Fruit fly (Drosophila melanogaster) whole organism, embryonic: ENCODE measurements around the gene tmod.

Experiments used
- ATbp ChIP-seq: fragments of 200-800 bp; sonication (Bioruptor generic); optimal IDR thresholded peaks from 2 replicates; lab custom pipeline; 2017; ENCODE audit warnings: missing biosample characterization, mild to moderate bottlenecking, missing genetic modification characterization, missing genetic modification reagents
- Aef1 ChIP-seq: fragments of 200-800 bp; sonication (Bioruptor generic); IDR thresholded peaks from 3 replicates; pipeline ENCODE4 v1.3.6; 2022; ENCODE audit warnings: missing biosample characterization, missing genetic modification characterization
- Antp ChIP-seq: fragments of 200-800 bp; sonication (Bioruptor generic); optimal IDR thresholded peaks from 3 replicates; lab custom pipeline; 2016; ENCODE audit warnings: missing biosample characterization, missing genetic modification characterization
- CG11093 ChIP-seq: fragments of 200-800 bp; sonication (Bioruptor generic); IDR thresholded peaks from 3 replicates; pipeline ENCODE4 v1.3.6; 2022; ENCODE audit warnings: missing biosample characterization, missing genetic modification characterization
- CG11560 ChIP-seq: fragments of 200-800 bp; sonication (Bioruptor generic); IDR thresholded peaks from 3 replicates; pipeline ENCODE4 v1.3.6; 2022; ENCODE audit warnings: missing biosample characterization, missing genetic modification characterization
- CG11696 ChIP-seq: fragments of 200-800 bp; sonication (Bioruptor generic); IDR thresholded peaks from 2 replicates; pipeline ENCODE4 v1.3.6; 2022; ENCODE audit warnings: missing biosample characterization, missing genetic modification characterization
- CG13624 ChIP-seq: fragments of 200-800 bp; sonication (Bioruptor generic); optimal IDR thresholded peaks from 2 replicates; lab custom pipeline; 2016; ENCODE audit warnings: missing biosample characterization, missing genetic modification characterization
- CG14014 ChIP-seq: fragments of 200-800 bp; sonication (Bioruptor generic); IDR thresholded peaks from 2 replicates; pipeline ENCODE4 v1.3.6; 2022; ENCODE audit warnings: missing biosample characterization, missing genetic modification characterization
- CG14965 ChIP-seq: fragments of 200-800 bp; sonication (Bioruptor generic); optimal IDR thresholded peaks from 2 replicates; lab custom pipeline; 2016; ENCODE audit warnings: missing biosample characterization, missing genetic modification characterization, borderline replicate concordance
- CG1529 ChIP-seq: fragments of 200-800 bp; sonication (Bioruptor generic); optimal IDR thresholded peaks from 3 replicates; lab custom pipeline; 2018; ENCODE audit warnings: missing biosample characterization, missing genetic modification characterization
- CG17568 ChIP-seq: fragments of 200-800 bp; sonication (Bioruptor generic); optimal IDR thresholded peaks from 2 replicates; lab custom pipeline; 2018; ENCODE audit warnings: missing biosample characterization, mild to moderate bottlenecking, missing genetic modification characterization, moderate library complexity
- CG17612 ChIP-seq: fragments of 200-800 bp; sonication (Bioruptor generic); IDR thresholded peaks from 2 replicates; pipeline ENCODE4 v1.3.6; 2022; ENCODE audit warnings: missing biosample characterization, missing genetic modification characterization
- CG17802 ChIP-seq: fragments of 200-800 bp; sonication (Bioruptor generic); optimal IDR thresholded peaks from 2 replicates; lab custom pipeline; 2018; ENCODE audit warnings: missing biosample characterization, mild to moderate bottlenecking, missing genetic modification characterization, moderate library complexity
- CG18011 ChIP-seq: fragments of 200-800 bp; sonication (Bioruptor generic); optimal IDR thresholded peaks from 2 replicates; lab custom pipeline; 2017; ENCODE audit warnings: missing biosample characterization, missing genetic modification characterization, mild to moderate bottlenecking, moderate library complexity, missing genotype
- CG1832 ChIP-seq: fragments of 200-800 bp; sonication (Bioruptor generic); optimal IDR thresholded peaks from 2 replicates; lab custom pipeline; 2017; ENCODE audit warnings: missing biosample characterization, mild to moderate bottlenecking, missing genetic modification characterization, inconsistent platforms
- CG18619 ChIP-seq: fragments of 200-800 bp; sonication (Bioruptor generic); optimal IDR thresholded peaks from 3 replicates; lab custom pipeline; 2017; ENCODE audit warnings: missing biosample characterization, mild to moderate bottlenecking, missing genetic modification characterization
- CG31224 ChIP-seq: fragments of 200-800 bp; sonication (Bioruptor generic); IDR thresholded peaks from 2 replicates; pipeline ENCODE4 v1.3.6; 2022; ENCODE audit warnings: missing biosample characterization, missing genetic modification characterization
- CG3163 ChIP-seq: fragments of 200-800 bp; sonication (Bioruptor generic); optimal IDR thresholded peaks from 3 replicates; lab custom pipeline; 2016; ENCODE audit warnings: missing biosample characterization, missing genetic modification characterization
- CG32532 ChIP-seq: fragments of 200-800 bp; sonication (Bioruptor generic); IDR thresholded peaks from 2 replicates; pipeline ENCODE4 v1.3.6; 2022; ENCODE audit warnings: missing biosample characterization, missing genetic modification characterization
- CG34422 ChIP-seq: fragments of 200-800 bp; sonication (Bioruptor generic); IDR thresholded peaks from 3 replicates; pipeline ENCODE4 v1.3.6; 2022; ENCODE audit warnings: missing biosample characterization, missing genetic modification characterization
- CG7372 ChIP-seq: fragments of 200-800 bp; sonication (Bioruptor generic); IDR thresholded peaks from 2 replicates; pipeline ENCODE4 v1.3.6; 2022; ENCODE audit warnings: missing biosample characterization, missing genetic modification characterization
- CG7839 ChIP-seq: fragments of 200-800 bp; sonication (Bioruptor generic); optimal IDR thresholded peaks from 3 replicates; lab custom pipeline; 2018; ENCODE audit warnings: missing biosample characterization, mild to moderate bottlenecking, missing genetic modification characterization, moderate library complexity
- CG8290 ChIP-seq, 3 experiments: fragments of 200-800 bp; sonication (Bioruptor generic); optimal IDR thresholded peaks; 2 replicates each; lab custom pipeline; 2016 to 2019; ENCODE audit warnings: missing biosample characterization in 3 of 3, missing genetic modification characterization in 3 of 3, mild to moderate bottlenecking in 2 of 3, moderate library complexity in 1 of 3
- CG9727 ChIP-seq: fragments of 200-800 bp; sonication (Bioruptor generic); optimal IDR thresholded peaks from 3 replicates; lab custom pipeline; 2017; ENCODE audit warnings: missing biosample characterization, mild to moderate bottlenecking, missing genetic modification characterization
- Dbx ChIP-seq: fragments of 200-800 bp; sonication (Bioruptor generic); IDR thresholded peaks from 3 replicates; pipeline ENCODE4 v1.3.6; 2022; ENCODE audit warnings: missing biosample characterization, missing genetic modification characterization
- Ets65A ChIP-seq: fragments of 200-800 bp; sonication (Bioruptor generic); peaks from one replicate; lab custom pipeline; 2016; ENCODE audit warnings: missing biosample characterization, missing genetic modification characterization
- Ets97D ChIP-seq: fragments of 200-800 bp; sonication (Bioruptor generic); optimal IDR thresholded peaks from 3 replicates; lab custom pipeline; 2016; ENCODE audit warnings: missing biosample characterization, missing genetic modification characterization
- Hsf ChIP-seq: fragments of 200-800 bp; sonication (Bioruptor generic); optimal IDR thresholded peaks from 3 replicates; lab custom pipeline; 2016; ENCODE audit warnings: missing biosample characterization, missing genetic modification characterization
- Mad ChIP-seq: fragments of 200-800 bp; sonication (Bioruptor generic); optimal IDR thresholded peaks from 2 replicates; lab custom pipeline; 2016; ENCODE audit warnings: missing biosample characterization, missing genetic modification characterization
- Ptx1 ChIP-seq: fragments of 200-800 bp; sonication (Bioruptor generic); IDR thresholded peaks from 2 replicates; pipeline ENCODE4 v1.3.6; 2022; ENCODE audit warnings: missing biosample characterization, missing genetic modification characterization
- Scr ChIP-seq: fragments of 200-800 bp; sonication (Bioruptor generic); IDR thresholded peaks from 2 replicates; pipeline ENCODE4 v1.3.6; 2022; ENCODE audit warnings: missing biosample characterization, missing genetic modification characterization; ENCODE audit not compliant: partially characterized antibody
- Stat92E ChIP-seq, 3 experiments: fragments of >200 bp in 2 of 3; fragments of 200-800 bp in 1 of 3; sonication (Bioruptor generic) in 1 of 3; optimal IDR thresholded peaks; 2 replicates each; lab custom pipeline; 2017 to 2019; ENCODE audit warnings: missing biosample characterization in 3 of 3, missing genetic modification characterization in 3 of 3, mild to moderate bottlenecking in 1 of 3, moderate library complexity in 1 of 3
- Trl ChIP-seq, 3 experiments: fragments of >200 bp in 2 of 3; fragments of 200-800 bp in 1 of 3; sonication (Bioruptor generic) in 1 of 3; optimal IDR thresholded peaks; 2 replicates in 1 of 3; 3 replicates in 2 of 3; lab custom pipeline; 2016 to 2017; ENCODE audit warnings: missing biosample characterization in 1 of 3, missing genetic modification characterization in 1 of 3
- az2 ChIP-seq: fragments of 200-800 bp; sonication (Bioruptor generic); optimal IDR thresholded peaks from 3 replicates; lab custom pipeline; 2016; ENCODE audit warnings: missing biosample characterization, missing genetic modification characterization
- corto ChIP-seq: fragments of 200-800 bp; sonication (Bioruptor generic); optimal IDR thresholded peaks from 2 replicates; lab custom pipeline; 2016; ENCODE audit warnings: missing biosample characterization, mild to moderate bottlenecking, missing genetic modification characterization, moderate library complexity
- exex ChIP-seq: fragments of 200-800 bp; sonication (Bioruptor generic); optimal IDR thresholded peaks from 4 replicates; lab custom pipeline; 2018; ENCODE audit warnings: missing biosample characterization, mild to moderate bottlenecking, missing genetic modification characterization, moderate library complexity
- gem ChIP-seq: fragments of 200-800 bp; sonication (Bioruptor generic); optimal IDR thresholded peaks from 2 replicates; lab custom pipeline; 2019; ENCODE audit warnings: missing biosample characterization, mild to moderate bottlenecking, missing genetic modification characterization, moderate library complexity
- gsb ChIP-seq: fragments of 200-800 bp; sonication (Bioruptor generic); IDR thresholded peaks from 2 replicates; pipeline ENCODE4 v1.3.6; 2022; ENCODE audit warnings: missing biosample characterization, missing genetic modification characterization
- p53 ChIP-seq: fragments of 200-800 bp; sonication (Bioruptor generic); optimal IDR thresholded peaks from 2 replicates; lab custom pipeline; 2016; ENCODE audit warnings: missing biosample characterization, missing genetic modification characterization
- phol ChIP-seq: fragments of 200-800 bp; sonication (Bioruptor generic); optimal IDR thresholded peaks from 3 replicates; lab custom pipeline; 2018; ENCODE audit warnings: missing biosample characterization, mild to moderate bottlenecking, missing genetic modification characterization, moderate library complexity
- pros ChIP-seq: fragments of 200-800 bp; sonication (Bioruptor generic); optimal IDR thresholded peaks from 3 replicates; lab custom pipeline; 2019; ENCODE audit warnings: missing biosample characterization, mild to moderate bottlenecking, missing genetic modification characterization, moderate library complexity
- ro ChIP-seq: fragments of 200-800 bp; sonication (Bioruptor generic); IDR thresholded peaks from 2 replicates; pipeline ENCODE4 v1.3.6; 2022; ENCODE audit warnings: missing biosample characterization, missing genetic modification characterization
- sima ChIP-seq: fragments of 200-800 bp; sonication (Bioruptor generic); optimal IDR thresholded peaks from 2 replicates; lab custom pipeline; 2016; ENCODE audit warnings: missing biosample characterization, missing genetic modification characterization
- sisA ChIP-seq: fragments of 200-800 bp; sonication (Bioruptor generic); IDR thresholded peaks from 2 replicates; pipeline ENCODE4 v1.3.6; 2022; ENCODE audit warnings: missing biosample characterization, missing genetic modification characterization
- slp2 ChIP-seq: fragments of 200-800 bp; sonication (Bioruptor generic); optimal IDR thresholded peaks from 2 replicates; lab custom pipeline; 2016; ENCODE audit warnings: missing biosample characterization, missing genetic modification characterization
- sna ChIP-seq: fragments of 200-800 bp; sonication (Bioruptor generic); IDR thresholded peaks from 2 replicates; pipeline ENCODE4 v1.3.6; 2022; ENCODE audit warnings: missing biosample characterization, missing genetic modification characterization; ENCODE audit not compliant: partially characterized antibody
- unc-4 ChIP-seq: fragments of 200-800 bp; sonication (Bioruptor generic); IDR thresholded peaks from 2 replicates; pipeline ENCODE4 v1.3.6; 2022; ENCODE audit warnings: missing biosample characterization, missing genetic modification characterization; ENCODE audit not compliant: partially characterized antibody

The tmod gene

dm6 chr3R:30601440-30602256 is 69.2 kb downstream of the tmod start, which contains the start of the genes CG2246 and CG31021 (continued):
- TF ChIP-seq gem (tag; lab: Kevin White, UChicago): peak; percentile 71
- peak; percentile 77 for TF ChIP-seq unc-4 (GFP tag; lab: Robert Waterston, UW)
- TF ChIP-seq CG11696 (GFP tag; lab: Robert Waterston, UW): no peak
- TF ChIP-seq CG18619 (GFP tag; lab: Kevin White, UChicago): peak; percentile 36
- no peak for TF ChIP-seq pros (GFP tag; lab: Kevin White, UChicago)
- TF ChIP-seq CG34422 (GFP tag; lab: Robert Waterston, UW): peak; percentile 67; the same call in 2 of the 3 replicates
- 0 out of 2 replicates have a peak, but pooled peaks have one; percentile 23 for TF ChIP-seq CG14014 (GFP tag; lab: Robert Waterston, UW)
- TF ChIP-seq CG17568: no peak
- TF ChIP-seq CG3163 (GFP tag; lab: Kevin White, UChicago): peak; percentile 58
- peak; percentile 81 for TF ChIP-seq Scr (GFP tag; lab: Robert Waterston, UW)
- TF ChIP-seq Hsf (GFP tag; lab: Kevin White, UChicago): peak; percentile 18
- peak; percentile 86 for TF ChIP-seq Ets97D (GFP tag; lab: Kevin White, UChicago)
- TF ChIP-seq corto (GFP tag; lab: Kevin White, UChicago): peak; percentile 4
- no peak for TF ChIP-seq Mad
- TF ChIP-seq CG13624 (GFP tag; lab: Kevin White, UChicago): peak; percentile 76
- peak; percentile 80; the same call in 1 of the 3 replicates for TF ChIP-seq CG11560 (tag; lab: Robert Waterston, UW)
- peak; percentile 99 for TF ChIP-seq Ets65A (GFP tag; lab: Kevin White, UChicago)
- TF ChIP-seq CG11093 (GFP tag; lab: Robert Waterston, UW): 0 out of 3 replicates have a peak, but pooled peaks have one; percentile 24
- TF ChIP-seq CG8290 (GFP tag; optimal IDR thresholded peaks at IDR 0.05; lab: Kevin White, UChicago): peak; percentile 92
- TF ChIP-seq CG8290 (tag; optimal IDR thresholded peaks at IDR 0.05; lab: Kevin White, UChicago): peak; percentile 40 to 94
- no peak for TF ChIP-seq CG1529 (GFP tag; lab: Kevin White, UChicago)
- TF ChIP-seq CG17612 (GFP tag; lab: Robert Waterston, UW): no peak
- peak in 1 of 3 experiments; percentile 94 for TF ChIP-seq Stat92E (GFP tag; optimal IDR thresholded peaks at IDR 0.05; lab: Kevin White, UChicago)
- peak; percentile 38; the same call in 1 of the 2 replicates for TF ChIP-seq CG7372 (GFP tag; lab: Robert Waterston, UW)
- TF ChIP-seq slp2 (GFP tag; lab: Kevin White, UChicago): peak; percentile 53
- TF ChIP-seq CG18011 (GFP tag; lab: Kevin White, UChicago): no peak
- TF ChIP-seq Antp (GFP tag; lab: Kevin White, UChicago): peak; percentile 73
- TF ChIP-seq ro (GFP tag; lab: Robert Waterston, UW): no peak
- no peak for TF ChIP-seq CG14965 (GFP tag; lab: Kevin White, UChicago)
- peak; percentile 43; the same call in 2 of the 3 replicates for TF ChIP-seq Aef1 (GFP tag; lab: Robert Waterston, UW)
- TF ChIP-seq Dbx: peak; percentile 70; the same call in 2 of the 3 replicates
- 0 out of 2 replicates have a peak, but pooled peaks have one; percentile 32 for TF ChIP-seq CG31224 (GFP tag; lab: Robert Waterston, UW)
- peak; percentile 9 for TF ChIP-seq exex (tag; lab: Kevin White, UChicago)
- TF ChIP-seq sna (GFP tag; lab: Robert Waterston, UW): peak; percentile 80
- TF ChIP-seq p53 (GFP tag; lab: Kevin White, UChicago): peak; percentile 58
- TF ChIP-seq sima (GFP tag; lab: Kevin White, UChicago): no peak
- TF ChIP-seq CG7839 (tag; lab: Kevin White, UChicago): peak; percentile 47
- TF ChIP-seq CG17802 (tag; lab: Kevin White, UChicago): no peak
- TF ChIP-seq CG32532 (GFP tag; lab: Robert Waterston, UW): peak; percentile 72
- TF ChIP-seq Trl (optimal IDR thresholded peaks at IDR 0.05; lab: Kevin White, UChicago): no peak
- TF ChIP-seq Trl (GFP tag; optimal IDR thresholded peaks at IDR 0.05; lab: Kevin White, UChicago): peak; percentile 53
- TF ChIP-seq ATbp (GFP tag; lab: Kevin White, UChicago): no peak
- peak; percentile 65 for TF ChIP-seq phol (tag; lab: Kevin White, UChicago)
- TF ChIP-seq CG9727 (GFP tag; lab: Kevin White, UChicago): peak; percentile 42
- peak; percentile 43; the same call in 1 of the 2 replicates for TF ChIP-seq Ptx1
- no peak for TF ChIP-seq gsb
- no peak for TF ChIP-seq CG1832 (GFP tag; lab: Kevin White, UChicago)
- TF ChIP-seq sisA (GFP tag; lab: Robert Waterston, UW): peak; percentile 55
- TF ChIP-seq az2 (GFP tag; lab: Kevin White, UChicago): peak; percentile 39
